Worm (Caenorhabditis elegans): ENCODE results near the gene alh-1.
A peak's percentile ranks its signal among the peaks of the same experiment; 100 is the strongest.

alh-1 gene

DNA sequence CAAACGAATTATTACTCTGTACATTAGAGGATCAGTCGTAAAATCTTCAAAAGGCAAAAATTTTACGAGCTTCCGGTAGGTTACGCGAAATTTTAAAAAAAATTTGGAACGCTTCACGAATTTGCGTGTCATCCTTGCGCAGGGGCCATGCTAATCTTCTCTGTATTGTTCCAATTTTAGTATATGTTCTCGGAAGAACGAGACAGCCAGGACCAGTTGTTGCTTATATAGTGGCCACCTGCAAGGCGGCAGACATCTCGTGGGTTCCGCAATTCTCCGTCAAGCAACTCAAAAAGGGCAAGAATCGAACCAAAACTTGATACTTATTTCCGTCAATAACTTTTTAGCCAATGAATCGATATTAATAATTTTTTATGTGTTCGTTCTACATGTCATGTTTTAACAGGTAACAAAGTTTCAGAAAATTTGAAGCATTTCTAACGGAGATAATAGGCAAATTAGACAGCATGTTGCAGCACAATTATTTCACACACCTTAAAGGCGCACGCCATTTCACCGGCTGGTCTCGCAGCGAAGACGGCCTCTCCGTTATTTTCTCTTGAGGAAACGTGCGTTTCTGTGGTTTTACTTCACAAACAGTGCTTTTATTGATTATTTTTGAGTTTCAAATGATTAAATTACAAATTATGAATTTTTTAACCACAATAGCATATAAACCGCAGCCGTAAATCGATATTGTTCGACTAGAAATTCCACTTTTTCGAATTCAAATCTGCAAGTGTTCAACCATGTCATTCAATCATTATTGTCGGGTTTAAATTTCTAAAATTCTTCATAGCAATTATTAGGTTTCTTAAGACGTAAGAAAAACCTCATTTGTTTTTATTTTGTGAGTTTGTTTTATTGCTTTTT lies 3.4 kb downstream of the alh-1 start (continued):
- TF ChIP-seq nhr-179 (tag; optimal IDR thresholded peaks at IDR 0.05), result peak; percentile 19
- TF ChIP-seq let-607 (tag; optimal IDR thresholded peaks at IDR 0.05), result peak; percentile 61 to 65
- TF ChIP-seq rpc-1 (optimal IDR thresholded peaks at IDR 0.05), result peak; percentile 70
- peak; percentile 89 for TF ChIP-seq rpc-1 (tag; optimal IDR thresholded peaks at IDR 0.05)
- peak; percentile 64 for TF ChIP-seq F49E8.2 (tag; optimal IDR thresholded peaks at IDR 0.05; ENCODE audit: insufficient read depth)
- peak; percentile 86 for TF ChIP-seq him-1 (tag; optimal IDR thresholded peaks at IDR 0.05)
- TF ChIP-seq ceh-40 (GFP tag; IDR thresholded peaks at IDR 0.05), result peak; percentile 87; the same call in 1 of the 2 replicates
- TF ChIP-seq ccch-3 (GFP tag; optimal IDR thresholded peaks at IDR 0.05), result no peak
- TF ChIP-seq hsf-1 (GFP tag; IDR thresholded peaks at IDR 0.05), result peak; percentile 81
- peak; percentile 74 for TF ChIP-seq C06A6.2 (GFP tag; conservative IDR thresholded peaks at IDR 0.05)

DNA sequence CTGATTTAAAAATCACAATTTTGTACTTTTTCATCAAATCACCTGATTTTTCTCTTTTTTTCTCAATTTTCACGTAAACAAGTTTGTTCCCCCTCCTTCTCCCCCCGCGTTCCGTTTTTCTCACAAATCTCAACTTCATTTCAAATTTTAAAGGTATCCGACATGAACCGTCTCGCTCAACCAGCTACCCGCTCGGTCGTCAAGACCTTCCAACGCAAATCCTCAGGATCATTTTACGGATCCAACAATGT lies 3.9 kb downstream of the alh-1 start, which contains the start of gene cox-6A:
TSS of gene cox-6A (plus strand) at position 152 of the 251 bp plus-strand sequence.
- TF ChIP-seq tbx-9 (tag; optimal IDR thresholded peaks at IDR 0.05; ENCODE audit: borderline replicate concordance), result no peak
- no peak for TF ChIP-seq ZK185.1 (tag; optimal IDR thresholded peaks at IDR 0.05; ENCODE audit: poor library complexity, severe bottlenecking)
- TF ChIP-seq Y79H2A.3 (GFP tag; conservative IDR thresholded peaks at IDR 0.05), result no peak

DNA sequence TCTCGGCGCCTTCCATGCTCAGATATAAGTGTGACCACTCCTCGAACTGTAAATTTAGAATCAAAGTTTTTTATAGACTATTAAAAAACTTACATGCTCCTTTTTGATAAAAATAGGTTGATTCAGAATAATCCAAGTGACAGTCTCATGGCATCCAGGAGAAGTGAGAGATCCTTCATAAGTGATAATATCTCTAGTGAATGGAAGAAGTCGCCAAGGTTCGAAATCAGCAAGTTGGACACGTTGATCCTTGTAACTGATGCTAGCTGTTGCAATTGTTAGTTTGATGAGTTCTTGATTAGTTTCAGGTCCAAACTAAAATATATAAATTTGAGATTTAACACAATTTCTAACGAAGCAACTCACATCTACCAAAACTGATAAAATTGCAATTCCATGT lies 5.7 kb downstream of the alh-1 start:
- TF ChIP-seq snpc-4 (GFP tag; optimal IDR thresholded peaks at IDR 0.05) (no peak), snpc-4 (tag; optimal IDR thresholded peaks at IDR 0.05) (peak in 2 of 4 experiments; percentile 32 to 45), attf-5 (GFP tag; optimal IDR thresholded peaks at IDR 0.05) (peak; percentile 32), repo-1 (tag; optimal IDR thresholded peaks at IDR 0.05) (peak; percentile 30), cebp-1 (GFP tag; IDR thresholded peaks at IDR 0.05) (no peak), cebp-1 (tag; optimal IDR thresholded peaks at IDR 0.05) (no peak), ztf-28 (GFP tag; IDR thresholded peaks at IDR 0.05) (no peak), hmg-20 (GFP tag; IDR thresholded peaks at IDR 0.05) (no peak), F57A8.1 (GFP tag; optimal IDR thresholded peaks at IDR 0.05) (no peak), him-1 (tag; optimal IDR thresholded peaks at IDR 0.05) (peak; percentile 7), ceh-91 (GFP tag; IDR thresholded peaks at IDR 0.05) (no peak), tlf-1 (GFP tag; optimal IDR thresholded peaks at IDR 0.05) (peak; percentile 59), hmg-1.2 (GFP tag; IDR thresholded peaks at IDR 0.05) (no peak), rpc-1 (optimal IDR thresholded peaks at IDR 0.05) (no peak), rpc-1 (tag; optimal IDR thresholded peaks at IDR 0.05) (no peak), Y53G8AR.9 (GFP tag; conservative IDR thresholded peaks at IDR 0.05) (peak; percentile 8; the same call in 1 of the 2 replicates), Y53F4B.3 (GFP tag; IDR thresholded peaks at IDR 0.05) (no peak), madf-10 (tag; optimal IDR thresholded peaks at IDR 0.05) (peak; percentile 2), madf-6 (GFP tag; IDR thresholded peaks at IDR 0.05) (peak; percentile 25; the same call in 1 of the 2 replicates), T07F8.4 (tag; optimal IDR thresholded peaks at IDR 0.05) (no peak), tbx-9 (tag; optimal IDR thresholded peaks at IDR 0.05; ENCODE audit: borderline replicate concordance) (no peak), lin-40 (tag; optimal IDR thresholded peaks at IDR 0.05) (peak; percentile 38), ztf-22 (GFP tag; optimal IDR thresholded peaks at IDR 0.05) (peak; percentile 9), ekl-4 (GFP tag; IDR thresholded peaks at IDR 0.05) (0 out of 2 replicates have a peak, but pooled peaks have one; percentile 7), madf-3 (GFP tag; IDR thresholded peaks at IDR 0.05) (no peak), lin-54 (GFP tag; optimal IDR thresholded peaks at IDR 0.05) (peak; percentile 4), B0336.3 (GFP tag; IDR thresholded peaks at IDR 0.05) (0 out of 2 replicates have a peak, but pooled peaks have one; percentile 23), bed-1 (GFP tag; IDR thresholded peaks at IDR 0.05) (no peak), lin-35 (GFP tag; optimal IDR thresholded peaks at IDR 0.05) (peak in 1 of 3 experiments; percentile 8), rcor-1 (GFP tag; IDR thresholded peaks at IDR 0.05) (no peak), B0035.1 (tag; optimal IDR thresholded peaks at IDR 0.05) (no peak), hsf-1 (GFP tag; IDR thresholded peaks at IDR 0.05) (0 out of 2 replicates have a peak, but pooled peaks have one; percentile 16)

All from whole organism, young adult.